Worm (Caenorhabditis elegans) whole organism, L2 larva: ENCODE results near the gene Y37H2A.12.
A peak's percentile ranks its signal among the peaks of the same experiment; 100 is the strongest.

ENCODE experiments used
- C34F6.9 ChIP-seq: fragments of 150-350 bp; optimal IDR thresholded peaks from 2 replicates; lab custom pipeline; 2014; ENCODE audit warnings: missing biosample characterization, missing genetic modification characterization
- F13H6.1 ChIP-seq: sonication (generic microtip); optimal IDR thresholded peaks from 2 replicates; lab custom pipeline; 2016; ENCODE audit warnings: missing genetic modification characterization, missing compliant biosample characterization
- Y55F3AM.14 ChIP-seq: fragments of 200-800 bp; sonication (Bioruptor generic); optimal IDR thresholded peaks from 2 replicates; lab custom pipeline; 2018; ENCODE audit warnings: mild to moderate bottlenecking, missing genetic modification characterization, missing compliant biosample characterization
- ZK546.5 ChIP-seq: sonication (generic microtip); optimal IDR thresholded peaks from 2 replicates; lab custom pipeline; 2017; ENCODE audit warnings: missing biosample characterization, missing genetic modification characterization
- aly-2 ChIP-seq: fragments of 150-350 bp; optimal IDR thresholded peaks from 2 replicates; lab custom pipeline; 2014; ENCODE audit warnings: missing biosample characterization, missing genetic modification characterization
- ama-1 ChIP-seq: fragments of 150-350 bp; optimal IDR thresholded peaks from 2 replicates; lab custom pipeline; 2018; ENCODE audit warnings: inconsistent platforms
- blmp-1 ChIP-seq: sonication (generic microtip); optimal IDR thresholded peaks from 2 replicates; lab custom pipeline; 2017; ENCODE audit warnings: missing genetic modification characterization, mild to moderate bottlenecking, missing compliant biosample characterization, antibody characterized with exemption, moderate library complexity; ENCODE audit not compliant: insufficient read depth
- ceh-16 ChIP-seq: fragments of 150-350 bp; optimal IDR thresholded peaks from 2 replicates; lab custom pipeline; 2014; ENCODE audit warnings: missing biosample characterization, missing genetic modification characterization
- ceh-82 ChIP-seq: fragments of 150-350 bp; optimal IDR thresholded peaks from 2 replicates; lab custom pipeline; 2014; ENCODE audit warnings: missing biosample characterization, missing genetic modification characterization
- crh-2 ChIP-seq: sonication (generic microtip); optimal IDR thresholded peaks from 2 replicates; lab custom pipeline; 2017; ENCODE audit warnings: missing biosample characterization, missing genetic modification characterization
- dmd-4 ChIP-seq: sonication (generic microtip); optimal IDR thresholded peaks from 2 replicates; lab custom pipeline; 2017; ENCODE audit warnings: missing biosample characterization, missing genetic modification characterization
- egl-27 ChIP-seq: sonication (generic microtip); optimal IDR thresholded peaks from 3 replicates; lab custom pipeline; 2017; ENCODE audit warnings: missing biosample characterization, missing genetic modification reagents, missing genetic modification characterization
- elt-1 ChIP-seq: fragments of 150-350 bp; optimal IDR thresholded peaks from 2 replicates; lab custom pipeline; 2014; ENCODE audit warnings: missing biosample characterization, missing genetic modification characterization
- elt-3 ChIP-seq: sonication (generic microtip); optimal IDR thresholded peaks from 2 replicates; lab custom pipeline; 2017; ENCODE audit warnings: missing biosample characterization, missing genetic modification characterization
- fos-1 ChIP-seq: fragments of 150-350 bp; optimal IDR thresholded peaks from 2 replicates; lab custom pipeline; 2014; ENCODE audit warnings: missing biosample characterization, missing genetic modification characterization
- gmeb-1 ChIP-seq: fragments of 150-350 bp; optimal IDR thresholded peaks from 2 replicates; lab custom pipeline; 2014; ENCODE audit warnings: missing biosample characterization, missing genetic modification characterization
- lin-11 ChIP-seq: fragments of 150-350 bp; sonication (generic microtip); optimal IDR thresholded peaks from 2 replicates; lab custom pipeline; 2014; ENCODE audit warnings: missing biosample characterization, missing genetic modification characterization, inconsistent platforms, mixed read lengths
- lin-13 ChIP-seq: fragments of 150-350 bp; optimal IDR thresholded peaks from 2 replicates; lab custom pipeline; 2014; ENCODE audit warnings: missing biosample characterization, missing genetic modification reagents, missing genetic modification characterization
- lsy-2 ChIP-seq, 2 experiments: fragments of 150-350 bp in 1 of 2; sonication (generic microtip) in 1 of 2; optimal IDR thresholded peaks; 2 replicates each; lab custom pipeline; 2014 to 2017; ENCODE audit warnings: missing biosample characterization in 2 of 2, missing genetic modification characterization in 2 of 2
- mab-5 ChIP-seq: fragments of 150-350 bp; optimal IDR thresholded peaks from 2 replicates; lab custom pipeline; 2014; ENCODE audit warnings: missing biosample characterization, missing genetic modification characterization
- mdl-1 ChIP-seq, 2 experiments: fragments of 150-350 bp in 1 of 2; sonication (generic microtip) in 1 of 2; optimal IDR thresholded peaks; 2 replicates each; lab custom pipeline; 2017; ENCODE audit warnings: missing biosample characterization in 2 of 2, missing genetic modification characterization in 2 of 2
- nhr-10 ChIP-seq: sonication (generic microtip); optimal IDR thresholded peaks from 2 replicates; lab custom pipeline; 2017; ENCODE audit warnings: missing biosample characterization, missing genetic modification characterization
- nhr-12 ChIP-seq: fragments of 150-350 bp; optimal IDR thresholded peaks from 2 replicates; lab custom pipeline; 2014; ENCODE audit warnings: missing biosample characterization, missing genetic modification characterization
- nhr-129 ChIP-seq: fragments of 150-350 bp; optimal IDR thresholded peaks from 2 replicates; lab custom pipeline; 2014; ENCODE audit warnings: missing biosample characterization, missing genetic modification characterization
- nhr-21 ChIP-seq: fragments of 150-350 bp; optimal IDR thresholded peaks from 2 replicates; lab custom pipeline; 2014; ENCODE audit warnings: missing biosample characterization, missing genetic modification characterization
- nhr-23 ChIP-seq: fragments of 150-350 bp; optimal IDR thresholded peaks from 2 replicates; lab custom pipeline; 2014; ENCODE audit warnings: missing biosample characterization, missing genetic modification reagents, missing genetic modification characterization
- nhr-237 ChIP-seq: fragments of 150-350 bp; optimal IDR thresholded peaks from 2 replicates; lab custom pipeline; 2014; ENCODE audit warnings: missing biosample characterization, missing genetic modification characterization
- nhr-6 ChIP-seq: fragments of 150-350 bp; optimal IDR thresholded peaks from 2 replicates; lab custom pipeline; 2014; ENCODE audit warnings: missing biosample characterization, missing genetic modification characterization
- peb-1 ChIP-seq: fragments of 150-350 bp; optimal IDR thresholded peaks from 2 replicates; lab custom pipeline; 2014; ENCODE audit warnings: missing biosample characterization, missing genetic modification characterization
- skn-1 ChIP-seq: sonication (generic microtip); optimal IDR thresholded peaks from 2 replicates; lab custom pipeline; 2017; ENCODE audit warnings: missing biosample characterization, missing genetic modification characterization
- sma-3 ChIP-seq: sonication (generic microtip); optimal IDR thresholded peaks from 2 replicates; lab custom pipeline; 2016; ENCODE audit warnings: missing genetic modification reagents, missing genetic modification characterization, missing compliant biosample characterization
- unc-55 ChIP-seq: fragments of 150-350 bp; sonication (generic microtip); optimal IDR thresholded peaks from 3 replicates; lab custom pipeline; 2014; ENCODE audit warnings: missing biosample characterization, missing genetic modification reagents, missing genetic modification characterization
- unc-62 ChIP-seq: fragments of 150-350 bp; optimal IDR thresholded peaks from 2 replicates; lab custom pipeline; 2014; ENCODE audit warnings: missing biosample characterization, missing genetic modification reagents, missing genetic modification characterization
- ztf-11 ChIP-seq: sonication (generic microtip); optimal IDR thresholded peaks from 2 replicates; lab custom pipeline; 2017; ENCODE audit warnings: missing biosample characterization, missing genetic modification characterization

Y37H2A.12 gene

DNA sequence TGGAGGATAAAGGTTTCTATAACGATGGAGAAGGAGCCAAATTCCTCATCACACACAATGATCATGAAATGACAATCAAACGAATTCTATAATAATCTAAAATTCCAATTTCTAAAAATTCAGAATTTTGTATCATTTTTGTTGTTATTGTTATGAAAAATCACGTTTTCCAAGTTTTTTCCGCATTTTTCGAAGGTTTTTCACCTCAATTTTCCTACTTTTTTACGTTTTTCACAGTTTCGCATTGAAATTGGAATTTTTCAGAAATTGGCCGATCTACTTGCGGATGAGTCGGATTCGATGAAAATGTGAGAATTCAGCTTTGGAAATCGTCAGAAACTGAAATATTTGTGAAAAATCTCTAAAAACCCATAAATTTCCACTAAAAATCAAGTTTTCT, 5.9 kb downstream of the Y37H2A.12 start, which contains the start of gene fbxa-210:
Gene fbxa-210, plus strand, starts transcription at position 301 of the 400 bp plus-strand sequence.
- TF ChIP-seq nhr-23 (no peak), Y55F3AM.14 (GFP tag; lab: Kevin White, UChicago) (no peak), peb-1 (no peak), skn-1 (tag; lab: Kevin White, UChicago) (no peak), ztf-11 (tag; lab: Kevin White, UChicago) (no peak), ama-1 (lab: Kevin White, UChicago) (no peak), nhr-12 (no peak), unc-55 (GFP tag; lab: Kevin White, UChicago) (no peak), lin-11 (tag; lab: Kevin White, UChicago) (no peak)

ce11 chrV:18123639-18124038, 7.3 kb downstream of the Y37H2A.12 start, which contains the start of gene fbxa-107:
Gene fbxa-107, plus strand, starts transcription at chrV:18123939.
- TF ChIP-seq ZK546.5 (tag; lab: Kevin White, UChicago) = no peak

DNA sequence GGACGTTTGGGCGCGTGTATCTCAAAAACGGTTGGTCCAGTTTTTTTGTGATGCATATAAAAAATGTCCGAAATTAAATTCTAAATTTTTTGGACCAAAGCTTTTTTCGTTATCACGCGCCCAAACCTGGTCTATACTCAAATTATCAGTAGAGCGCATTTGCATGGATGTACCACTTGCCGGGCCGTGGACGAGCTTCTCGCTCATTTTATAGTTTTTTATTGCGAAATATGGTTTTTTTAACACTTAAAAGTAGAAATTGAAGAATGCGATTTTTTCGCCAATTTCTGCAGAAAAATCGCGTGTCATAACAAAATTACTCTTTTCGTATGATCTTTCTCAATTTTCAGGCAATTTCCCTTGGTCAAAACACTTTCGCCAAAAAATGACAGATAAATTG, 15.9 kb downstream of the Y37H2A.12 start:
- peak; percentile 45 for TF ChIP-seq unc-55 (GFP tag; lab: Kevin White, UChicago)

ce11 chrV:18109449-18109848, 21.5 kb downstream of the Y37H2A.12 start:
- TF ChIP-seq lin-13 (GFP tag; lab: Kevin White, UChicago) (no peak), peb-1 (no peak), ztf-11 (tag; lab: Kevin White, UChicago) (no peak)
- TF ChIP-seq, all 48 proteins: peak for 0

DNA sequence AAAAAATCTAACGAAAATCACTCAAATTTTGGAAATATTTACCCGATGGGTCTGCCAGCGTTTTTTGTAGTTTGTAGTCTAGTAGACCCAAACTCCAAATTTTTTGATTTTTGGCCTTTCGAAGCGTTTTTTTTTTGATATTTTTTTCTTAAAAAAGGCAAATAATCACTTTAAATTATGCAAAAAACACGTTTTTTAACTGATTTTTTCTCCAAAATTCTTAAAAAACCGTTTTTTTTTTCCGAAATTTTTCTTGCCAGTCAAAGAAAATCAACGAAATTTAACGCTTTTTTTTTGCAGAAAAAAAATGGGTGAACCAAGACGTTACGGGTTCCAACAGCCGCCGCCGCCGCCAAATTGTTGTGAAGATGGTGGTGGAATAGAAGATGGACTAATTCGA, 23.0 kb downstream of the Y37H2A.12 start, which contains the start of gene Y37H2A.1:
Gene Y37H2A.1, plus strand, starts transcription at position 301 of the 400 bp plus-strand sequence.
- TF ChIP-seq nhr-6 (no peak), ceh-16 (no peak), unc-62 (GFP tag; lab: Kevin White, UChicago) (no peak), ZK546.5 (tag; lab: Kevin White, UChicago) (no peak), F13H6.1 (no peak), mab-5 (tag; lab: Kevin White, UChicago) (no peak), elt-3 (tag; lab: Kevin White, UChicago) (no peak), ceh-82 (tag; lab: Kevin White, UChicago) (no peak), nhr-129 (tag; lab: Kevin White, UChicago) (no peak), nhr-12 (no peak), sma-3 (GFP tag; lab: Kevin White, UChicago) (no peak), skn-1 (tag; lab: Kevin White, UChicago) (no peak), dmd-4 (no peak), elt-1 (tag; lab: Kevin White, UChicago) (no peak), mdl-1 (tag; optimal IDR thresholded peaks at IDR 0.05; lab: Kevin White, UChicago) (no peak)

DNA sequence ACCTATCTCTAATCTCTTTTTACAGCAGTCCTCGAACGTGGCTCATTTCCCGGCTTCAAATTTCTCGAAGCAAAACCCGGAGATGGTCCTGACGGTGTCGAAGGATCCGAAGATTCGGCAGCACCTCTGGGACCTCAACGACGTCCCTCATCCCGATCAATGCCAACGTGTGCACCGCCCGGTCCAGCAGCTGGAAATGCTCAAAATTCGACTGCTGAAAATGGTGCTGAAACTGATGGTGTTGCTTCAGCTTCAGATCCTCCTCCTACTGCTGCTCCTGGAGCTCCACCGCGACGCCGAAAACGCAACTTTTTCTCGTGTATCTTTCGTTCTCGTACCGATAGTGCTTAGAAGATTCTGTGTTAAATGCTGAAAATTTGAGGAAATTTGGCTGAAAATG, 24.9 kb downstream of the Y37H2A.12 start:
- no peak for TF ChIP-seq ceh-82 (tag; lab: Kevin White, UChicago)
- no peak for TF ChIP-seq peb-1
- TF ChIP-seq aly-2 (tag; lab: Kevin White, UChicago) = no peak
- TF ChIP-seq ztf-11 (tag; lab: Kevin White, UChicago) = no peak
- TF ChIP-seq blmp-1 (tag; lab: Kevin White, UChicago) = no peak
- no peak for TF ChIP-seq lsy-2 (tag; optimal IDR thresholded peaks at IDR 0.05; lab: Kevin White, UChicago)
- TF ChIP-seq crh-2 (tag; lab: Kevin White, UChicago) = no peak
- no peak for TF ChIP-seq ama-1 (lab: Kevin White, UChicago)
- TF ChIP-seq egl-27 (tag; lab: Kevin White, UChicago) = no peak
- TF ChIP-seq C34F6.9 (tag; lab: Kevin White, UChicago) = no peak
- TF ChIP-seq nhr-237 = no peak
- no peak for TF ChIP-seq nhr-23
- TF ChIP-seq nhr-10 (tag; lab: Kevin White, UChicago) = no peak
- no peak for TF ChIP-seq Y55F3AM.14 (GFP tag; lab: Kevin White, UChicago)
- TF ChIP-seq nhr-21 (tag; lab: Kevin White, UChicago) = no peak
- TF ChIP-seq unc-62 (GFP tag; lab: Kevin White, UChicago) = no peak
- no peak for TF ChIP-seq gmeb-1 (tag; lab: Kevin White, UChicago)
- no peak for TF ChIP-seq fos-1 (tag; lab: Kevin White, UChicago)
